Worm (Caenorhabditis elegans) whole organism, L4 larva: ENCODE data around the gene aldo-2.
A peak's percentile ranks its signal among the peaks of the same experiment; 100 is the strongest.

Source experiments
- D1046.2 ChIP-seq: fragments of 200-800 bp; sonication (Bioruptor generic); IDR thresholded peaks from 2 replicates; pipeline ENCODE4 v1.3.6; 2022; ENCODE audit warnings: missing genetic modification characterization, missing compliant biosample characterization
- F37D6.2 ChIP-seq: sonication (generic microtip); optimal IDR thresholded peaks from 2 replicates; lab custom pipeline; 2016; ENCODE audit warnings: mild to moderate bottlenecking, missing genetic modification characterization, missing compliant biosample characterization
- F49E8.2 ChIP-seq: sonication (generic microtip); optimal IDR thresholded peaks from 2 replicates; lab custom pipeline; 2016; ENCODE audit warnings: missing compliant biosample characterization, mild to moderate bottlenecking, missing genetic modification characterization, borderline replicate concordance
- R02D3.7 ChIP-seq: fragments of 150-350 bp; sonication (generic microtip); optimal IDR thresholded peaks from 3 replicates; lab custom pipeline; 2014; ENCODE audit warnings: missing biosample characterization, missing genetic modification characterization
- T26A8.4 ChIP-seq: fragments of 200-800 bp; sonication (Bioruptor generic); IDR thresholded peaks from 2 replicates; pipeline ENCODE4 v1.3.6; 2022; ENCODE audit warnings: missing genetic modification characterization, missing compliant biosample characterization
- Y105C5A.15 ChIP-seq: fragments of 200-800 bp; sonication (Bioruptor generic); IDR thresholded peaks from 2 replicates; pipeline ENCODE4 v1.3.6; 2022; ENCODE audit warnings: missing genetic modification characterization, missing compliant biosample characterization
- ZK337.2 ChIP-seq: fragments of 200-800 bp; sonication (Bioruptor generic); IDR thresholded peaks from 2 replicates; pipeline ENCODE4 v1.3.6; 2022; ENCODE audit warnings: missing genetic modification reagents, missing genetic modification characterization, missing compliant biosample characterization
- aha-1 ChIP-seq: fragments of 150-350 bp; peaks from one replicate; lab custom pipeline; 2014; ENCODE audit warnings: missing biosample characterization, missing genetic modification characterization
- ama-1 ChIP-seq: fragments of 150-350 bp; optimal IDR thresholded peaks from 2 replicates; lab custom pipeline; 2014; ENCODE audit warnings: inconsistent platforms, mixed read lengths
- ceh-20 ChIP-seq: fragments of 200-800 bp; sonication (Bioruptor generic); IDR thresholded peaks from 2 replicates; pipeline ENCODE4 v1.3.6; 2022; ENCODE audit warnings: missing genetic modification reagents, missing genetic modification characterization, missing compliant biosample characterization
- ceh-28 ChIP-seq: fragments of 150-350 bp; optimal IDR thresholded peaks from 2 replicates; lab custom pipeline; 2014; ENCODE audit warnings: missing biosample characterization, missing genetic modification reagents, missing genetic modification characterization
- ceh-44 ChIP-seq: fragments of 200-800 bp; sonication (Bioruptor generic); IDR thresholded peaks from 2 replicates; pipeline ENCODE4 v1.3.6; 2022; ENCODE audit warnings: missing genetic modification reagents, missing genetic modification characterization, missing compliant biosample characterization
- ceh-62 ChIP-seq: sonication (generic microtip); optimal IDR thresholded peaks from 2 replicates; lab custom pipeline; 2017; ENCODE audit warnings: missing biosample characterization, missing genetic modification characterization
- ces-1 ChIP-seq: fragments of 150-350 bp; sonication (generic microtip); optimal IDR thresholded peaks from 4 replicates; lab custom pipeline; 2014; ENCODE audit warnings: missing biosample characterization, missing genetic modification reagents, missing genetic modification characterization
- cey-2 ChIP-seq: sonication (generic microtip); optimal IDR thresholded peaks from 3 replicates; lab custom pipeline; 2017; ENCODE audit warnings: missing genetic modification characterization, mild to moderate bottlenecking, missing compliant biosample characterization, antibody characterized with exemption, borderline replicate concordance; ENCODE audit not compliant: insufficient read depth
- daf-12 ChIP-seq: fragments of 150-350 bp; optimal IDR thresholded peaks from 2 replicates; lab custom pipeline; 2014; ENCODE audit warnings: missing biosample characterization, missing genetic modification reagents, missing genetic modification characterization
- daf-16 ChIP-seq, 3 experiments: sonication (generic microtip); optimal IDR thresholded peaks; 2 replicates each; lab custom pipeline; 2016 to 2017; ENCODE audit warnings: missing genetic modification characterization in 3 of 3, missing genetic modification reagents in 3 of 3, mild to moderate bottlenecking in 2 of 3, missing compliant biosample characterization in 2 of 3, missing biosample characterization in 1 of 3, moderate library complexity in 1 of 3
- daf-8 ChIP-seq: fragments of 200-800 bp; sonication (Bioruptor generic); IDR thresholded peaks from 2 replicates; pipeline ENCODE4 v1.3.6; 2022; ENCODE audit warnings: missing genetic modification characterization, missing compliant biosample characterization
- dmd-6 ChIP-seq: fragments of 200-800 bp; sonication (Bioruptor generic); IDR thresholded peaks from 2 replicates; pipeline ENCODE4 v1.3.6; 2022; ENCODE audit warnings: missing genetic modification reagents, missing genetic modification characterization, missing compliant biosample characterization
- dmd-9 ChIP-seq: fragments of 200-800 bp; sonication (Bioruptor generic); IDR thresholded peaks from 2 replicates; pipeline ENCODE4 v1.3.6; 2022; ENCODE audit warnings: missing genetic modification reagents, missing genetic modification characterization, missing compliant biosample characterization
- duxl-1 ChIP-seq: sonication (generic microtip); optimal IDR thresholded peaks from 2 replicates; lab custom pipeline; 2016; ENCODE audit warnings: mild to moderate bottlenecking, missing genetic modification characterization, moderate library complexity, missing compliant biosample characterization; ENCODE audit not compliant: poor library complexity
- egl-27 ChIP-seq: sonication (generic microtip); optimal IDR thresholded peaks from 3 replicates; lab custom pipeline; 2017; ENCODE audit warnings: missing biosample characterization, missing genetic modification reagents, missing genetic modification characterization
- fos-1 ChIP-seq: fragments of 150-350 bp; optimal IDR thresholded peaks from 2 replicates; lab custom pipeline; 2014; ENCODE audit warnings: missing biosample characterization, missing genetic modification characterization
- gei-8 ChIP-seq: fragments of 200-800 bp; sonication (Bioruptor generic); optimal IDR thresholded peaks from 2 replicates; lab custom pipeline; 2018; ENCODE audit warnings: mild to moderate bottlenecking, missing genetic modification characterization, missing compliant biosample characterization
- hlh-11 ChIP-seq: fragments of 200-800 bp; sonication (Bioruptor generic); optimal IDR thresholded peaks from 2 replicates; lab custom pipeline; 2018; ENCODE audit warnings: mild to moderate bottlenecking, missing genetic modification characterization, missing compliant biosample characterization
- hmg-1.1 ChIP-seq: fragments of 200-800 bp; sonication (Bioruptor generic); IDR thresholded peaks from 2 replicates; pipeline ENCODE4 v1.3.6; 2022; ENCODE audit warnings: missing genetic modification reagents, missing genetic modification characterization, missing compliant biosample characterization
- jun-1 ChIP-seq: fragments of 150-350 bp; optimal IDR thresholded peaks from 2 replicates; lab custom pipeline; 2014; ENCODE audit warnings: missing biosample characterization, missing genetic modification reagents, missing genetic modification characterization
- lin-1 ChIP-seq: fragments of 200-800 bp; sonication (Bioruptor generic); IDR thresholded peaks from 2 replicates; pipeline ENCODE4 v1.3.6; 2022; ENCODE audit warnings: missing genetic modification reagents, missing genetic modification characterization, missing compliant biosample characterization
- lin-13 ChIP-seq: fragments of 150-350 bp; optimal IDR thresholded peaks from 2 replicates; lab custom pipeline; 2014; ENCODE audit warnings: missing biosample characterization, missing genetic modification reagents, missing genetic modification characterization
- lin-38 ChIP-seq: fragments of 200-800 bp; sonication (Bioruptor generic); IDR thresholded peaks from 2 replicates; pipeline ENCODE4 v1.3.6; 2022; ENCODE audit warnings: missing genetic modification reagents, missing genetic modification characterization, missing compliant biosample characterization
- lin-39 ChIP-seq: fragments of 150-350 bp; optimal IDR thresholded peaks from 2 replicates; lab custom pipeline; 2014; ENCODE audit warnings: missing biosample characterization, missing genetic modification reagents, missing genetic modification characterization
- mdl-1 ChIP-seq, 2 experiments: fragments of 150-350 bp in 1 of 2; sonication (generic microtip) in 1 of 2; optimal IDR thresholded peaks; 2 replicates each; lab custom pipeline; 2014 to 2017; ENCODE audit warnings: missing biosample characterization in 2 of 2, missing genetic modification characterization in 2 of 2
- mdt-29 ChIP-seq: fragments of 200-800 bp; sonication (Bioruptor generic); IDR thresholded peaks from 2 replicates; pipeline ENCODE4 v1.3.6; 2022; ENCODE audit warnings: missing genetic modification reagents, missing genetic modification characterization, missing compliant biosample characterization
- mep-1 ChIP-seq: fragments of 150-350 bp; sonication (generic microtip); optimal IDR thresholded peaks from 3 replicates; lab custom pipeline; 2014; ENCODE audit warnings: missing biosample characterization, missing genetic modification characterization
- nhr-102 ChIP-seq: sonication (generic microtip); optimal IDR thresholded peaks from 2 replicates; lab custom pipeline; 2016; ENCODE audit warnings: mild to moderate bottlenecking, missing genetic modification characterization, moderate library complexity, missing compliant biosample characterization
- nhr-11 ChIP-seq: fragments of 150-350 bp; optimal IDR thresholded peaks from 2 replicates; lab custom pipeline; 2014; ENCODE audit warnings: missing biosample characterization, missing genetic modification characterization
- nhr-111 ChIP-seq: fragments of 200-800 bp; sonication (Bioruptor generic); optimal IDR thresholded peaks from 2 replicates; lab custom pipeline; 2018; ENCODE audit warnings: mild to moderate bottlenecking, missing genetic modification characterization, missing compliant biosample characterization
- nhr-237 ChIP-seq: sonication (generic microtip); optimal IDR thresholded peaks from 2 replicates; lab custom pipeline; 2017; ENCODE audit warnings: missing biosample characterization, missing genetic modification characterization
- nhr-25 ChIP-seq: sonication (generic microtip); optimal IDR thresholded peaks from 2 replicates; lab custom pipeline; 2017; ENCODE audit warnings: missing genetic modification characterization, mild to moderate bottlenecking, missing compliant biosample characterization, antibody characterized with exemption, moderate library complexity, borderline replicate concordance; ENCODE audit not compliant: insufficient read depth
- nhr-41 ChIP-seq: fragments of 200-800 bp; sonication (Bioruptor generic); IDR thresholded peaks from 2 replicates; pipeline ENCODE4 v1.3.6; 2022; ENCODE audit warnings: missing genetic modification reagents, missing genetic modification characterization, missing compliant biosample characterization
- nhr-77 ChIP-seq: fragments of 150-350 bp; optimal IDR thresholded peaks from 2 replicates; lab custom pipeline; 2014; ENCODE audit warnings: missing biosample characterization, missing genetic modification characterization
- pqm-1 ChIP-seq: sonication (generic microtip); optimal IDR thresholded peaks from 2 replicates; lab custom pipeline; 2017; ENCODE audit warnings: missing biosample characterization, missing genetic modification characterization
- rbr-2 ChIP-seq: sonication (generic microtip); optimal IDR thresholded peaks from 2 replicates; lab custom pipeline; 2016; ENCODE audit warnings: missing genotype, missing genetic modification characterization, missing compliant biosample characterization
- skn-1 ChIP-seq: fragments of 150-350 bp; optimal IDR thresholded peaks from 2 replicates; lab custom pipeline; 2014; ENCODE audit warnings: missing biosample characterization, missing genetic modification characterization
- snpc-4 ChIP-seq: fragments of 150-350 bp; optimal IDR thresholded peaks from 2 replicates; lab custom pipeline; 2014; ENCODE audit warnings: missing biosample characterization, missing genetic modification characterization
- spr-1 ChIP-seq: sonication (generic microtip); optimal IDR thresholded peaks from 2 replicates; lab custom pipeline; 2016; ENCODE audit warnings: mild to moderate bottlenecking, missing genetic modification characterization, missing compliant biosample characterization
- unc-130 ChIP-seq: sonication (generic microtip); optimal IDR thresholded peaks from 2 replicates; lab custom pipeline; 2016; ENCODE audit warnings: missing genetic modification reagents, missing genetic modification characterization, missing compliant biosample characterization
- zip-2 ChIP-seq: fragments of 150-350 bp; optimal IDR thresholded peaks from 2 replicates; lab custom pipeline; 2014; ENCODE audit warnings: missing biosample characterization, missing genetic modification characterization
- ztf-7 ChIP-seq: fragments of 150-350 bp; optimal IDR thresholded peaks from 2 replicates; lab custom pipeline; 2014; ENCODE audit warnings: missing biosample characterization, missing genetic modification characterization

aldo-2 gene

ce11 chrIII:5859008-5859407 is 17.4 kb downstream of the aldo-2 start, which contains the start of gene dpf-4:
Gene dpf-4, plus strand, starts transcription at chrIII:5859308.
- TF ChIP-seq nhr-77 (tag; lab: Kevin White, UChicago) (no peak), nhr-111 (GFP tag; lab: Kevin White, UChicago) (no peak), ama-1 (peak; percentile 39), unc-130 (GFP tag; lab: Kevin White, UChicago) (no peak)
- TF ChIP-seq, all 104 proteins: peak for 1

ce11 chrIII:5855637-5856179 is 20.7 kb downstream of the aldo-2 start, which contains the start of the genes cct-6 and alh-9:
Gene cct-6, minus strand, starts transcription at chrIII:5855687.
Gene alh-9, plus strand, starts transcription at chrIII:5856018.
- no peak for TF ChIP-seq Y105C5A.15
- no peak for TF ChIP-seq duxl-1
- no peak for TF ChIP-seq nhr-111 (GFP tag; lab: Kevin White, UChicago)
- no peak for TF ChIP-seq jun-1 (tag; lab: Kevin White, UChicago)
- no peak for TF ChIP-seq egl-27
- TF ChIP-seq aha-1 (tag; lab: Kevin White, UChicago): peak; percentile 75
- TF ChIP-seq ztf-7 (tag; lab: Kevin White, UChicago): peak; percentile 71
- no peak for TF ChIP-seq nhr-41 (GFP tag; lab: Robert Waterston, UW)
- TF ChIP-seq skn-1 (tag; lab: Kevin White, UChicago): no peak
- TF ChIP-seq F37D6.2 (tag; lab: Kevin White, UChicago): no peak
- TF ChIP-seq R02D3.7 (tag; lab: Kevin White, UChicago): peak; percentile 74
- no peak for TF ChIP-seq D1046.2 (GFP tag; lab: Robert Waterston, UW)
- no peak for TF ChIP-seq daf-12 (tag; lab: Kevin White, UChicago)
- no peak for TF ChIP-seq nhr-237 (tag; lab: Kevin White, UChicago)
- TF ChIP-seq hlh-11 (tag; lab: Kevin White, UChicago): peak; percentile 61
- TF ChIP-seq ceh-28: no peak
- peak; percentile 62 for TF ChIP-seq rbr-2 (tag; lab: Kevin White, UChicago)
- TF ChIP-seq ces-1 (GFP tag; lab: Kevin White, UChicago): no peak
- TF ChIP-seq mdl-1 (tag; optimal IDR thresholded peaks at IDR 0.05; lab: Kevin White, UChicago): peak in 1 of 2 experiments; percentile 26
- TF ChIP-seq lin-1 (GFP tag; lab: Robert Waterston, UW): no peak
- TF ChIP-seq ZK337.2 (GFP tag; lab: Robert Waterston, UW): no peak
- no peak for TF ChIP-seq snpc-4
- no peak for TF ChIP-seq gei-8
- no peak for TF ChIP-seq daf-8
- TF ChIP-seq nhr-102: no peak
- TF ChIP-seq hmg-1.1 (GFP tag; lab: Robert Waterston, UW): peak; percentile 58; the same call in 1 of the 2 replicates
- no peak for TF ChIP-seq zip-2 (tag; lab: Kevin White, UChicago)
- TF ChIP-seq T26A8.4: 0 out of 2 replicates have a peak, but pooled peaks have one; percentile 53
- TF ChIP-seq dmd-9 (GFP tag; lab: Robert Waterston, UW): no peak
- peak in 1 of 2 experiments; percentile 17 for TF ChIP-seq daf-16 (GFP tag; optimal IDR thresholded peaks at IDR 0.05; lab: Kevin White, UChicago)
- TF ChIP-seq daf-16 (tag; optimal IDR thresholded peaks at IDR 0.05; lab: Kevin White, UChicago): peak; percentile 65
- TF ChIP-seq lin-38 (GFP tag; lab: Robert Waterston, UW): peak; percentile 62
- TF ChIP-seq spr-1 (tag; lab: Kevin White, UChicago): peak; percentile 9
- peak; percentile 42 for TF ChIP-seq nhr-25 (tag; lab: Kevin White, UChicago)
- no peak for TF ChIP-seq mdt-29
- TF ChIP-seq ceh-44 (GFP tag; lab: Robert Waterston, UW): no peak
- no peak for TF ChIP-seq cey-2 (tag; lab: Kevin White, UChicago)
- no peak for TF ChIP-seq fos-1 (tag; lab: Kevin White, UChicago)
- no peak for TF ChIP-seq ceh-62 (tag; lab: Kevin White, UChicago)
- TF ChIP-seq mep-1: peak; percentile 87
- no peak for TF ChIP-seq F49E8.2
- TF ChIP-seq lin-39 (tag; lab: Kevin White, UChicago): no peak
- peak; percentile 35; the same call in 1 of the 2 replicates for TF ChIP-seq dmd-6 (GFP tag; lab: Robert Waterston, UW)
- TF ChIP-seq pqm-1 (tag; lab: Kevin White, UChicago): peak; percentile 2
- no peak for TF ChIP-seq ceh-20 (GFP tag; lab: Robert Waterston, UW)
- TF ChIP-seq lin-13 (GFP tag; lab: Kevin White, UChicago): peak; percentile 80
- TF ChIP-seq nhr-11 (tag; lab: Kevin White, UChicago): peak; percentile 48
